Fruit fly (Drosophila melanogaster) whole organism, embryonic: ENCODE results near the gene CG4596.
A peak's percentile ranks its signal among the peaks of the same experiment; 100 is the strongest.

Experiments used
- Atf-2 ChIP-seq: fragments of 200-800 bp; sonication (Bioruptor generic); optimal IDR thresholded peaks from 2 replicates; lab custom pipeline; 2016; ENCODE audit warnings: missing biosample characterization, missing genetic modification characterization
- BEAF-32 ChIP-seq: fragments of 200-800 bp; sonication (Bioruptor generic); optimal IDR thresholded peaks from 3 replicates; lab custom pipeline; 2017; ENCODE audit warnings: missing biosample characterization, missing genetic modification characterization, mild to moderate bottlenecking, moderate library complexity, missing genetic modification reagents
- CG14441 ChIP-seq: fragments of 200-800 bp; sonication (Bioruptor generic); IDR thresholded peaks from 2 replicates; pipeline ENCODE4 v1.3.6; 2022; ENCODE audit warnings: missing biosample characterization, missing genetic modification characterization
- CG14667 ChIP-seq: fragments of 200-800 bp; sonication (Bioruptor generic); IDR thresholded peaks from 2 replicates; pipeline ENCODE4 v1.3.6; 2022; ENCODE audit warnings: missing biosample characterization, missing genetic modification characterization
- CG17361 ChIP-seq: fragments of 200-800 bp; sonication (Bioruptor generic); IDR thresholded peaks from 3 replicates; pipeline ENCODE4 v1.3.6; 2022; ENCODE audit warnings: missing biosample characterization, missing genetic modification characterization
- CG2116 ChIP-seq: fragments of 200-800 bp; sonication (Bioruptor generic); optimal IDR thresholded peaks from 3 replicates; lab custom pipeline; 2018; ENCODE audit warnings: missing biosample characterization, mild to moderate bottlenecking, missing genetic modification characterization
- CG2199 ChIP-seq: fragments of 200-800 bp; sonication (Bioruptor generic); IDR thresholded peaks from 3 replicates; pipeline ENCODE4 v1.3.6; 2022; ENCODE audit warnings: missing biosample characterization, missing genetic modification characterization
- CG34422 ChIP-seq: fragments of 200-800 bp; sonication (Bioruptor generic); IDR thresholded peaks from 3 replicates; pipeline ENCODE4 v1.3.6; 2022; ENCODE audit warnings: missing biosample characterization, missing genetic modification characterization
- CG4360 ChIP-seq: fragments of 200-800 bp; sonication (Bioruptor generic); IDR thresholded peaks from 2 replicates; pipeline ENCODE4 v1.3.6; 2022; ENCODE audit warnings: missing biosample characterization, missing genetic modification characterization
- CG4820 ChIP-seq: fragments of 200-800 bp; sonication (Bioruptor generic); optimal IDR thresholded peaks from 3 replicates; lab custom pipeline; 2016; ENCODE audit warnings: missing biosample characterization, missing genetic modification characterization
- CG6175 ChIP-seq: fragments of 200-800 bp; sonication (Bioruptor generic); IDR thresholded peaks from 3 replicates; pipeline ENCODE4 v1.3.6; 2022; ENCODE audit warnings: missing biosample characterization, missing genetic modification characterization
- CG6791 ChIP-seq: fragments of 200-800 bp; sonication (Bioruptor generic); IDR thresholded peaks from 3 replicates; pipeline ENCODE4 v1.3.6; 2022; ENCODE audit warnings: missing biosample characterization, missing genetic modification characterization; ENCODE audit not compliant: partially characterized antibody
- CG8388 ChIP-seq: fragments of 200-800 bp; sonication (Bioruptor generic); optimal IDR thresholded peaks from 2 replicates; lab custom pipeline; 2019; ENCODE audit warnings: missing biosample characterization, mild to moderate bottlenecking, missing genetic modification characterization, moderate library complexity
- CG9797 ChIP-seq: fragments of 200-800 bp; sonication (Bioruptor generic); optimal IDR thresholded peaks from 3 replicates; lab custom pipeline; 2018; ENCODE audit warnings: missing biosample characterization, mild to moderate bottlenecking, missing genetic modification characterization
- CTCF ChIP-seq: fragments of 200-800 bp; sonication (Bioruptor generic); optimal IDR thresholded peaks from 2 replicates; lab custom pipeline; 2017; ENCODE audit warnings: missing biosample characterization, mild to moderate bottlenecking, missing genetic modification characterization, moderate library complexity
- CrebB ChIP-seq: fragments of 200-800 bp; sonication (Bioruptor generic); optimal IDR thresholded peaks from 3 replicates; lab custom pipeline; 2018; ENCODE audit warnings: missing biosample characterization, mild to moderate bottlenecking, missing genetic modification characterization
- Dll ChIP-seq: fragments of 200-800 bp; sonication (Bioruptor generic); IDR thresholded peaks from 4 replicates; pipeline ENCODE4 v1.3.6; 2022; ENCODE audit warnings: missing biosample characterization, missing genetic modification characterization; ENCODE audit not compliant: partially characterized antibody
- Gug ChIP-seq: fragments of 200-800 bp; sonication (Bioruptor generic); IDR thresholded peaks from 4 replicates; pipeline ENCODE4 v1.3.6; 2022; ENCODE audit warnings: missing biosample characterization, missing genetic modification characterization
- HLH4C ChIP-seq: fragments of 200-800 bp; sonication (Bioruptor generic); IDR thresholded peaks from 3 replicates; pipeline ENCODE4 v1.3.6; 2022; ENCODE audit warnings: missing biosample characterization, missing genetic modification characterization; ENCODE audit not compliant: partially characterized antibody
- HmgZ ChIP-seq: fragments of 200-800 bp; sonication (Bioruptor generic); optimal IDR thresholded peaks from 2 replicates; lab custom pipeline; 2018; ENCODE audit warnings: missing biosample characterization, mild to moderate bottlenecking, missing genetic modification characterization
- Hr78 ChIP-seq, 2 experiments: fragments of 200-800 bp in 1 of 2; fragments of >200 bp in 1 of 2; sonication (Bioruptor generic) in 1 of 2; optimal IDR thresholded peaks; 2 replicates each; lab custom pipeline; 2017 to 2019; ENCODE audit warnings: missing biosample characterization in 2 of 2, missing genetic modification characterization in 2 of 2, mild to moderate bottlenecking in 1 of 2, moderate library complexity in 1 of 2
- MESR4 ChIP-seq: fragments of 200-800 bp; sonication (Bioruptor generic); optimal IDR thresholded peaks from 2 replicates; lab custom pipeline; 2018; ENCODE audit warnings: missing biosample characterization, mild to moderate bottlenecking, missing genetic modification characterization, moderate library complexity
- Max ChIP-seq: fragments of 200-800 bp; sonication (Bioruptor generic); optimal IDR thresholded peaks from 2 replicates; lab custom pipeline; 2016; ENCODE audit warnings: missing biosample characterization, mild to moderate bottlenecking, missing genetic modification characterization
- Myb ChIP-seq: fragments of 200-800 bp; sonication (Bioruptor generic); optimal IDR thresholded peaks from 2 replicates; lab custom pipeline; 2016; ENCODE audit warnings: missing biosample characterization, missing genetic modification characterization
- Optix ChIP-seq: fragments of 200-800 bp; sonication (Bioruptor generic); IDR thresholded peaks from 3 replicates; pipeline ENCODE4 v1.3.6; 2022; ENCODE audit warnings: missing biosample characterization, missing genetic modification characterization
- Pdp1 ChIP-seq, 2 experiments: fragments of 200-800 bp; sonication (Bioruptor generic); optimal IDR thresholded peaks; 3 replicates each; lab custom pipeline; 2016; ENCODE audit warnings: missing biosample characterization in 2 of 2, missing genetic modification characterization in 2 of 2, mild to moderate bottlenecking in 1 of 2, moderate library complexity in 1 of 2
- Scr ChIP-seq: fragments of 200-800 bp; sonication (Bioruptor generic); IDR thresholded peaks from 2 replicates; pipeline ENCODE4 v1.3.6; 2022; ENCODE audit warnings: missing biosample characterization, missing genetic modification characterization; ENCODE audit not compliant: partially characterized antibody
- YL-1 ChIP-seq: fragments of 200-800 bp; sonication (Bioruptor generic); optimal IDR thresholded peaks from 3 replicates; lab custom pipeline; 2017; ENCODE audit warnings: missing biosample characterization, mild to moderate bottlenecking, missing genetic modification characterization
- abd-A ChIP-seq: fragments of 200-800 bp; sonication (Bioruptor generic); optimal IDR thresholded peaks from 3 replicates; lab custom pipeline; 2019; ENCODE audit warnings: missing biosample characterization, mild to moderate bottlenecking, missing genetic modification characterization, moderate library complexity
- al ChIP-seq: fragments of 200-800 bp; sonication (Bioruptor generic); IDR thresholded peaks from 2 replicates; pipeline ENCODE4 v1.3.6; 2022; ENCODE audit warnings: missing biosample characterization, missing genetic modification characterization
- amos ChIP-seq: fragments of 200-800 bp; sonication (Bioruptor generic); IDR thresholded peaks from 2 replicates; pipeline ENCODE4 v1.3.6; 2022; ENCODE audit warnings: missing biosample characterization, missing genetic modification characterization; ENCODE audit not compliant: partially characterized antibody
- aop ChIP-seq: fragments of 200-800 bp; sonication (Bioruptor generic); IDR thresholded peaks from 2 replicates; pipeline ENCODE4 v1.3.6; 2022; ENCODE audit warnings: missing biosample characterization, missing genetic modification characterization
- ara ChIP-seq: fragments of 200-800 bp; sonication (Bioruptor generic); IDR thresholded peaks from 2 replicates; pipeline ENCODE4 v1.3.6; 2022; ENCODE audit warnings: missing biosample characterization, missing genetic modification characterization
- ato ChIP-seq: fragments of 200-800 bp; sonication (Bioruptor generic); IDR thresholded peaks from 2 replicates; pipeline ENCODE4 v1.3.6; 2022; ENCODE audit warnings: missing biosample characterization, missing genetic modification characterization; ENCODE audit not compliant: partially characterized antibody
- br ChIP-seq: fragments of >200 bp; optimal IDR thresholded peaks from 2 replicates; lab custom pipeline; 2017
- bsh ChIP-seq, 2 experiments: fragments of 200-800 bp; sonication (Bioruptor generic); optimal IDR thresholded peaks; 2 replicates each; lab custom pipeline; 2017 to 2018; ENCODE audit warnings: mild to moderate bottlenecking in 2 of 2, missing biosample characterization in 2 of 2, missing genetic modification characterization in 2 of 2, moderate library complexity in 1 of 2
- chinmo ChIP-seq: fragments of 200-800 bp; sonication (Bioruptor generic); IDR thresholded peaks from 4 replicates; pipeline ENCODE4 v1.3.6; 2022; ENCODE audit warnings: missing biosample characterization, missing genetic modification characterization; ENCODE audit not compliant: partially characterized antibody
- crp ChIP-seq, 2 experiments: fragments of 200-800 bp; sonication (Bioruptor generic); optimal IDR thresholded peaks; 2 replicates in 1 of 2; 3 replicates in 1 of 2; lab custom pipeline; 2017; ENCODE audit warnings: missing biosample characterization in 2 of 2, missing genetic modification characterization in 2 of 2, mild to moderate bottlenecking in 1 of 2, moderate library complexity in 1 of 2
- hkb ChIP-seq, 2 experiments: fragments of 200-800 bp in 1 of 2; fragments of >200 bp in 1 of 2; sonication (Bioruptor generic) in 1 of 2; IDR thresholded peaks in 1 of 2; optimal IDR thresholded peaks in 1 of 2; 2 replicates each; pipeline versions ENCODE4 v1.3.6 to Lab custom; 2017 to 2022; ENCODE audit warnings: missing biosample characterization in 1 of 2, missing genetic modification characterization in 1 of 2
- jigr1 ChIP-seq: fragments of 200-800 bp; sonication (Bioruptor generic); IDR thresholded peaks from 3 replicates; pipeline ENCODE4 v1.3.6; 2022; ENCODE audit warnings: missing biosample characterization, missing genetic modification characterization
- nau ChIP-seq: fragments of 200-800 bp; sonication (Bioruptor generic); optimal IDR thresholded peaks from 3 replicates; lab custom pipeline; 2017; ENCODE audit warnings: missing biosample characterization, mild to moderate bottlenecking, missing genetic modification characterization, missing genetic modification reagents
- nerfin-1 ChIP-seq: fragments of 200-800 bp; sonication (Bioruptor generic); optimal IDR thresholded peaks from 3 replicates; lab custom pipeline; 2019; ENCODE audit warnings: missing biosample characterization, mild to moderate bottlenecking, missing genetic modification characterization, moderate library complexity
- nom ChIP-seq: fragments of 200-800 bp; sonication (Bioruptor generic); optimal IDR thresholded peaks from 2 replicates; lab custom pipeline; 2017; ENCODE audit warnings: missing biosample characterization, missing genetic modification characterization, mild to moderate bottlenecking, moderate library complexity, missing genetic modification reagents
- pfk ChIP-seq: fragments of 200-800 bp; sonication (Bioruptor generic); optimal IDR thresholded peaks from 2 replicates; lab custom pipeline; 2018; ENCODE audit warnings: missing biosample characterization, mild to moderate bottlenecking, missing genetic modification characterization, moderate library complexity
- unc-4 ChIP-seq: fragments of 200-800 bp; sonication (Bioruptor generic); IDR thresholded peaks from 2 replicates; pipeline ENCODE4 v1.3.6; 2022; ENCODE audit warnings: missing biosample characterization, missing genetic modification characterization; ENCODE audit not compliant: partially characterized antibody
- vvl ChIP-seq: fragments of 200-800 bp; sonication (Bioruptor generic); IDR thresholded peaks from 2 replicates; pipeline ENCODE4 v1.3.6; 2022; ENCODE audit warnings: missing biosample characterization, missing genetic modification characterization
- zen ChIP-seq: fragments of 200-800 bp; sonication (Bioruptor generic); optimal IDR thresholded peaks from 3 replicates; lab custom pipeline; 2018; ENCODE audit warnings: missing biosample characterization, mild to moderate bottlenecking, missing genetic modification characterization, moderate library complexity

Gene CG4596

DNA sequence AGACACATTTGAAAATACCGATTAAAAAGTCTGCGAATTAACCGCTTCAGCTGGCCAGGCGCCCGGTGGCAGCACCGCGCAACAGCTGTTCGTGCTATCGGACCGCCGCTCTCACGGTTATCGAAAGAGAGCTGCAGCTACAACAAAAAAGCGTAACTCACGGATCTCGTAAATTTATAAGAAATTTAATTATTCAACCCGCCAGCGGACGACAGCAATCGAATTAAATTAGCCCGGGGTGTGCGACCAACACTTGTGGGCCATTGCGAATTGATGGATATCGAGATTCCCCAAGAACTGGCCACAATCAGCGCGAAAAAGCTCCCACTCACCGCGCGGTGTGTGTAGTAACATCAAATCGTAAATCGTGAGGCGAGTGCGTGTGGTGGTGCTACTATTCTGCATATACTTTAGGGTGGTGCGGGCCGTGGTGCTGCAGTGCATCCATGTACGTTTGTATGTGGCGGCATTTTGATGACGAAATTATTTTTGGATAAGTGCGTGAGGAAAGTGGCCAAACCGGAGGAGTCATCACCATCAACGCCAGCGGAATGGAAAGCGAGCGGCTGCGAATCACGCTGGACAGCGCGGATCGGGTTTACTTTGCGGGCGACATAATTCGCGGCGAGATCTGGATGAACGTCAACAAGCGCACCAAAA, 12.7 kb downstream of the CG4596 start, which contains the start of gene Leash (continued):
- TF ChIP-seq YL-1 (GFP tag; lab: Kevin White, UChicago) (peak; percentile 16), Max (GFP tag; lab: Kevin White, UChicago) (no peak), CG14667 (GFP tag; lab: Robert Waterston, UW) (no peak), CG17361 (GFP tag; lab: Robert Waterston, UW) (no peak), Dll (GFP tag; lab: Robert Waterston, UW) (peak; percentile 68; the same call in 3 of the 4 replicates), CG8388 (GFP tag; lab: Kevin White, UChicago) (no peak), ara (no peak), HmgZ (tag; lab: Kevin White, UChicago) (peak; percentile 2), CG34422 (GFP tag; lab: Robert Waterston, UW) (peak; percentile 59; the same call in 1 of the 3 replicates), Atf-2 (GFP tag; lab: Kevin White, UChicago) (no peak), CrebB (tag; lab: Kevin White, UChicago) (no peak), CG6175 (GFP tag; lab: Robert Waterston, UW) (0 out of 3 replicates have a peak, but pooled peaks have one; percentile 41), nau (GFP tag; lab: Kevin White, UChicago) (no peak), jigr1 (GFP tag; lab: Robert Waterston, UW) (no peak), chinmo (GFP tag; lab: Robert Waterston, UW) (peak; percentile 69; the same call in 2 of the 4 replicates), Pdp1 (GFP tag; optimal IDR thresholded peaks at IDR 0.05; lab: Kevin White, UChicago) (peak in 1 of 2 experiments; percentile 63), vvl (GFP tag; lab: Robert Waterston, UW) (peak; percentile 12; the same call in 1 of the 2 replicates), HLH4C (peak; percentile 48; the same call in 1 of the 3 replicates), MESR4 (GFP tag; lab: Kevin White, UChicago) (peak; percentile 28), Myb (GFP tag; lab: Kevin White, UChicago) (peak; percentile 86), Scr (GFP tag; lab: Robert Waterston, UW) (peak; percentile 49), Gug (GFP tag; lab: Robert Waterston, UW) (no peak), nom (no peak), abd-A (tag; lab: Kevin White, UChicago) (peak; percentile 46), aop (GFP tag; lab: Robert Waterston, UW) (no peak), ato (GFP tag; lab: Robert Waterston, UW) (peak; percentile 31; the same call in 1 of the 2 replicates), zen (tag; lab: Kevin White, UChicago) (no peak), CG4820 (GFP tag; lab: Kevin White, UChicago) (no peak), CG2199 (GFP tag; lab: Robert Waterston, UW) (0 out of 3 replicates have a peak, but pooled peaks have one; percentile 16), CG4360 (peak; percentile 73), pfk (GFP tag; lab: Kevin White, UChicago) (no peak), BEAF-32 (peak; percentile 61), hkb (optimal IDR thresholded peaks at IDR 0.05; lab: Kevin White, UChicago) (no peak), hkb (GFP tag; IDR thresholded peaks at IDR 0.05; lab: Robert Waterston, UW) (no peak), al (GFP tag; lab: Robert Waterston, UW) (no peak), CTCF (GFP tag; lab: Kevin White, UChicago) (peak; percentile 9), Optix (GFP tag; lab: Robert Waterston, UW) (0 out of 3 replicates have a peak, but pooled peaks have one; percentile 7), CG2116 (GFP tag; lab: Kevin White, UChicago) (peak; percentile 35), crp (GFP tag; optimal IDR thresholded peaks at IDR 0.05; lab: Kevin White, UChicago) (peak; percentile 63 to 95), amos (GFP tag; lab: Robert Waterston, UW) (peak; percentile 42; the same call in 1 of the 2 replicates), CG9797 (GFP tag; lab: Kevin White, UChicago) (peak; percentile 38), nerfin-1 (tag; lab: Kevin White, UChicago) (peak; percentile 34), CG6791 (GFP tag; lab: Robert Waterston, UW) (peak; percentile 66; the same call in 2 of the 3 replicates), bsh (GFP tag; optimal IDR thresholded peaks at IDR 0.05; lab: Kevin White, UChicago) (peak in 1 of 2 experiments; percentile 7), CG14441 (GFP tag; lab: Robert Waterston, UW) (0 out of 2 replicates have a peak, but pooled peaks have one; percentile 16), br (lab: Kevin White, UChicago) (no peak), unc-4 (GFP tag; lab: Robert Waterston, UW) (peak; percentile 60; the same call in 1 of the 2 replicates), Hr78 (GFP tag; optimal IDR thresholded peaks at IDR 0.05; lab: Kevin White, UChicago) (no peak)
